Worm (Caenorhabditis elegans) whole organism, midembryonic: ENCODE results near the gene unc-34.

Experiments used
- T22C8.4 ChIP-seq: fragments of 200-800 bp; sonication (Bioruptor generic); IDR thresholded peaks from 2 replicates; pipeline ENCODE4 v1.3.6; 2022; ENCODE audit warnings: missing genetic modification characterization, missing compliant biosample characterization
- cog-1 ChIP-seq: sonication (generic microtip); optimal IDR thresholded peaks from 2 replicates; lab custom pipeline; 2016; ENCODE audit warnings: missing genetic modification characterization, missing compliant biosample characterization
- flt-1 ChIP-seq: fragments of 200-800 bp; sonication (Bioruptor generic); IDR thresholded peaks from 2 replicates; pipeline ENCODE4 v1.3.6; 2022; ENCODE audit warnings: missing genetic modification characterization, missing compliant biosample characterization
- klf-2 ChIP-seq: fragments of 200-800 bp; sonication (Bioruptor generic); conservative IDR thresholded peaks from 2 replicates; pipeline ENCODE4 v1.3.6; 2022; ENCODE audit warnings: missing genetic modification reagents, missing genetic modification characterization, missing compliant biosample characterization
- med-1 ChIP-seq: sonication (generic microtip); optimal IDR thresholded peaks from 2 replicates; lab custom pipeline; 2017; ENCODE audit warnings: missing genetic modification characterization, mild to moderate bottlenecking, missing compliant biosample characterization, antibody characterized with exemption, missing genetic modification reagents; ENCODE audit not compliant: insufficient read depth
- ref-1 ChIP-seq: fragments of 200-800 bp; sonication (Bioruptor generic); conservative IDR thresholded peaks from 2 replicates; pipeline ENCODE4 v1.3.6; 2022; ENCODE audit warnings: missing genetic modification reagents, missing genetic modification characterization, missing compliant biosample characterization
- tab-1 ChIP-seq: fragments of 200-800 bp; sonication (Bioruptor generic); IDR thresholded peaks from 2 replicates; pipeline ENCODE4 v1.3.6; 2022; ENCODE audit warnings: missing genetic modification characterization, missing compliant biosample characterization
- ztf-23 ChIP-seq: fragments of 200-800 bp; sonication (Bioruptor generic); IDR thresholded peaks from 2 replicates; pipeline ENCODE4 v1.3.6; 2022; ENCODE audit warnings: missing genetic modification reagents, missing genetic modification characterization, missing compliant biosample characterization
- ztf-29 ChIP-seq: fragments of 200-800 bp; sonication (Bioruptor generic); IDR thresholded peaks from 2 replicates; pipeline ENCODE4 v1.3.6; 2022; ENCODE audit warnings: missing genetic modification reagents, missing genetic modification characterization, missing compliant biosample characterization

Gene unc-34

ce11 chrV:1023367-1023766 lies 40.9 kb downstream of the unc-34 start, which contains the start of gene pei-2:
Gene pei-2, minus strand, starts transcription at chrV:1023467.
- TF ChIP-seq klf-2 (GFP tag; lab: Robert Waterston, UW) (no peak), flt-1 (GFP tag; lab: Robert Waterston, UW) (no peak), T22C8.4 (no peak), med-1 (GFP tag; lab: Kevin White, UChicago) (no peak), tab-1 (no peak), ztf-23 (no peak), ztf-29 (GFP tag; lab: Robert Waterston, UW) (no peak), ref-1 (GFP tag; lab: Robert Waterston, UW) (no peak), cog-1 (no peak)

- no peak for TF ChIP-seq ref-1 (GFP tag; lab: Robert Waterston, UW)
- no peak for TF ChIP-seq T22C8.4
- no peak for TF ChIP-seq ztf-29 (GFP tag; lab: Robert Waterston, UW)
- TF ChIP-seq cog-1 = no peak
- TF ChIP-seq med-1 (GFP tag; lab: Kevin White, UChicago) = no peak
- TF ChIP-seq flt-1 (GFP tag; lab: Robert Waterston, UW) = no peak
- TF ChIP-seq ztf-23 = no peak
- no peak for TF ChIP-seq tab-1
- TF ChIP-seq klf-2 (GFP tag; lab: Robert Waterston, UW) = no peak
Measured at ce11 chrV:1027044-1027443, 44.5 kb downstream of the unc-34 start, which contains the start of gene R09A1.3. Gene R09A1.3, minus strand, starts transcription at chrV:1027074.

ce11 chrV:1033304-1033703 lies 50.8 kb downstream of the unc-34 start, which contains the start of gene flp-34:
Gene flp-34, minus strand, starts transcription at chrV:1033404.
- TF ChIP-seq med-1 (GFP tag; lab: Kevin White, UChicago) (no peak), tab-1 (no peak), ztf-29 (GFP tag; lab: Robert Waterston, UW) (no peak), T22C8.4 (no peak), ztf-23 (no peak), klf-2 (GFP tag; lab: Robert Waterston, UW) (no peak)

DNA sequence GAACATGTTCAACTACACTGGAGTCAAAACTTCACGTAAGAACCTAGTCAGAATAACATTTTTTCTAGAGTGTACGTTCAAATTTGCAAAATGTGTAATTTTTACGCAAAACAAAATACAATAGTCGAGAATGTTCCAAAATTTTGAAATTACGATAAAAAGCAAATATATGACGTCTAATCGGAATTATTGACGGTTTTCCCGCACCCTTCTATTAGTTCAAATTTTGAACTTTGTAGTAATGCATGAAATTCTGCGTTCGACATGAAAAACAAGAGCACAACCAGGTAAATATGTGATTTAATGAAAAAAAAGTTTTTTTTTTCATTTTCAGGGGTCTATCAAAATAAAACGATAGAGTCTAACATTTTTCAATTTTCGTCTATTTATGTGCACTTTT lies 55.6 kb downstream of the unc-34 start:
- no peak for TF ChIP-seq T22C8.4
- TF ChIP-seq flt-1 (GFP tag; lab: Robert Waterston, UW) = no peak
- TF ChIP-seq med-1 (GFP tag; lab: Kevin White, UChicago) = no peak
- no peak for TF ChIP-seq klf-2 (GFP tag; lab: Robert Waterston, UW)
- no peak for TF ChIP-seq cog-1
- no peak for TF ChIP-seq ztf-29 (GFP tag; lab: Robert Waterston, UW)
- TF ChIP-seq tab-1 = no peak
- no peak for TF ChIP-seq ztf-23
